Worm (Caenorhabditis elegans): ENCODE results near the gene hint-3.
A peak's percentile ranks its signal among the peaks of the same experiment; 100 is the strongest.

hint-3 gene

DNA sequence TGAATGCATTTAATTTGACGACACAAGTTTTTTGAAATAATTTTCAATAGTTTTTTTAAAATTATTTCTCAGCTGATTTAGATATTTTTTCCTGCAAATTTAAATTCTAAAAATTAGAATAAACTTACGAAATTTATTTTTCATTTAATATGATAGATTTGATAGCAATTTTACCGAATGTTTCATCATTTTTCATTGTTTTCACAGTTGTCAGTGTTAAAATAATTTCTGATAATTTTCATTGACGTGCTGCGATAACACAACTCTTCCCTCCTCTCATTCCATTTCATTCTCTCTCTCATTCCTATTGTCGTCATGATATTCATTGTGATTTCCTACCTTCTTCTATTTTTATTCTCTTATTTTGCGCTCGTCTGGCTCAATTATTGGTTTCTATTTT is at the start of gene hint-3:
Gene hint-3, plus strand, starts transcription at position 301 of the 400 bp plus-strand sequence.
- TF ChIP-seq F10B5.3 (tag; optimal IDR thresholded peaks at IDR 0.05) (no peak), nhr-25 (tag; optimal IDR thresholded peaks at IDR 0.05; ENCODE audit: borderline replicate concordance, insufficient read depth) (no peak), rbr-2 (tag; optimal IDR thresholded peaks at IDR 0.05) (no peak), zip-2 (tag; optimal IDR thresholded peaks at IDR 0.05) (no peak), nhr-102 (tag; optimal IDR thresholded peaks at IDR 0.05) (no peak), attf-4 (tag; optimal IDR thresholded peaks at IDR 0.05) (no peak), nhr-111 (GFP tag; optimal IDR thresholded peaks at IDR 0.05) (no peak), ztf-7 (tag; optimal IDR thresholded peaks at IDR 0.05) (peak; percentile 20), php-3 (GFP tag; IDR thresholded peaks at IDR 0.05) (0 out of 2 replicates have a peak, but pooled peaks have one; percentile 25), daf-16 (GFP tag; optimal IDR thresholded peaks at IDR 0.05) (no peak), daf-16 (tag; optimal IDR thresholded peaks at IDR 0.05) (peak; percentile 64), Y48G9A.11 (GFP tag; IDR thresholded peaks at IDR 0.05) (no peak), egl-43 (GFP tag; IDR thresholded peaks at IDR 0.05) (no peak), nhr-28 (tag; optimal IDR thresholded peaks at IDR 0.05) (no peak), F44E2.7 (GFP tag; IDR thresholded peaks at IDR 0.05) (no peak), tra-1 (GFP tag; IDR thresholded peaks at IDR 0.05) (no peak), mxl-2 (GFP tag; conservative IDR thresholded peaks at IDR 0.05) (no peak), ZK337.2 (GFP tag; IDR thresholded peaks at IDR 0.05) (no peak), gei-8 (GFP tag; optimal IDR thresholded peaks at IDR 0.05) (no peak), aly-2 (tag; optimal IDR thresholded peaks at IDR 0.05) (no peak), duxl-1 (tag; optimal IDR thresholded peaks at IDR 0.05; ENCODE audit: poor library complexity) (no peak), nhr-76 (tag; optimal IDR thresholded peaks at IDR 0.05) (no peak), spr-1 (tag; optimal IDR thresholded peaks at IDR 0.05) (no peak), mxl-3 (GFP tag; optimal IDR thresholded peaks at IDR 0.05) (no peak), dmd-6 (GFP tag; IDR thresholded peaks at IDR 0.05) (peak; percentile 32; the same call in 1 of the 2 replicates), T20F7.1 (GFP tag; optimal IDR thresholded peaks at IDR 0.05) (no peak), zag-1 (tag; optimal IDR thresholded peaks at IDR 0.05) (no peak), dve-1 (tag; optimal IDR thresholded peaks at IDR 0.05; ENCODE audit: insufficient read depth) (peak; percentile 13), nhr-42 (GFP tag; IDR thresholded peaks at IDR 0.05) (no peak), pqm-1 (tag; optimal IDR thresholded peaks at IDR 0.05) (peak; percentile 28), Y105C5A.15 (GFP tag; IDR thresholded peaks at IDR 0.05) (no peak), jun-1 (tag; optimal IDR thresholded peaks at IDR 0.05) (no peak), zip-11 (GFP tag; IDR thresholded peaks at IDR 0.05) (no peak), nhr-77 (tag; optimal IDR thresholded peaks at IDR 0.05) (no peak), nhr-237 (tag; optimal IDR thresholded peaks at IDR 0.05) (no peak)

DNA sequence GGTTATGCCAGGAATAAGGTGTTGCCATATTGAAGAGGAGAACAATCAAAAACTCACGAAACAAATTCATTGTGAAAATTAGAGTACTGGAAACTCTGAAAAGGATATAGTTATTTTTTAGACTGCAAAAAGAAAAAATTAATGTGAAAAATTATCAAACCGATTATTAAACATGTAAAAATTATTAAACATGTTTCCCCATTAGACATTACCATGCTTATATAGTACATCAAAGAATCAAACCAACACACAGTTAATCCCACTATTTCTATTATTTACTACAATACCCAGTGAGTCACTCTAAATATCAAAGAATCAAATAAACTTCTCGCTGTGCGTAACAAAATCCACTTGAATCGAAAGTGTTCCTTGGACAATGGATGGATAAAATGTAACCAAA is 47.2 kb upstream of the hint-3 start, which contains the start of gene ZK105.13:
Gene ZK105.13, minus strand, starts transcription at position 101 of the 400 bp plus-strand sequence.
- no peak for TF ChIP-seq hlh-11 (tag; optimal IDR thresholded peaks at IDR 0.05)
- TF ChIP-seq dmd-6 (GFP tag; IDR thresholded peaks at IDR 0.05), result no peak
- TF ChIP-seq nhr-102 (tag; optimal IDR thresholded peaks at IDR 0.05), result no peak
- no peak for TF ChIP-seq ces-1 (GFP tag; optimal IDR thresholded peaks at IDR 0.05)
- TF ChIP-seq ceh-32 (tag; optimal IDR thresholded peaks at IDR 0.05; ENCODE audit: poor library complexity), result no peak
- TF ChIP-seq php-3 (GFP tag; IDR thresholded peaks at IDR 0.05), result no peak
- TF ChIP-seq tra-1 (GFP tag; IDR thresholded peaks at IDR 0.05), result no peak
- no peak for TF ChIP-seq dve-1 (tag; optimal IDR thresholded peaks at IDR 0.05; ENCODE audit: insufficient read depth)

DNA sequence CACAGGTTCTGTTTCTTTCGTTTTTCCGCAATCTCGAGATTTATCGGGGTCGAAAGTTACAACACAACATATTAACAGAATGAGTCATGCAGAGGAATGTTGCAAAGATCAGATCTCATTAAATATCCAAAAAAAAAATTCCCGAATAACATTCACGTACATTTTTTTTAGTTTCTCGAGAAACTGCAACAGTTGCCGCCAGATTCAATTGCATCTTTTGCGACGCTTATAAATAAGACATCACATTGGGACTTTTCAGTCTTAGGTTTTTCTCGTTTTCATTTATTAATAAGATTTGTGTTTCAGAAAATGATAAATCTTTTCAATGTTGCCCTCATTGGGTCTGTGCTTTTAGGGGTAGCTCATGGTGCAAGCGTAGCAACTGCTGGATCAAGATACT is 46.6 kb upstream of the hint-3 start, which contains the start of gene ZK105.1:
Gene ZK105.1, plus strand, starts transcription at position 301 of the 400 bp plus-strand sequence.
- no peak for TF ChIP-seq mxl-2 (GFP tag; conservative IDR thresholded peaks at IDR 0.05)
- TF ChIP-seq daf-16 (GFP tag; optimal IDR thresholded peaks at IDR 0.05), result peak in 1 of 2 experiments; percentile 3
- TF ChIP-seq daf-16 (tag; optimal IDR thresholded peaks at IDR 0.05), result no peak
